Worm (Caenorhabditis elegans) whole organism, L1 larva: Measurements from ENCODE around the gene R02D5.6.

Source experiments
- C04F5.9 ChIP-seq: sonication (generic microtip); optimal IDR thresholded peaks from 2 replicates; lab custom pipeline; 2016; ENCODE audit warnings: missing genetic modification characterization, missing compliant biosample characterization
- ama-1 ChIP-seq: fragments of 150-350 bp; optimal IDR thresholded peaks from 2 replicates; lab custom pipeline; 2014
- blmp-1 ChIP-seq: fragments of 150-350 bp; optimal IDR thresholded peaks from 2 replicates; lab custom pipeline; 2014; ENCODE audit warnings: missing biosample characterization, missing genetic modification characterization
- dpl-1 ChIP-seq, 3 experiments: fragments of 150-350 bp in 2 of 3; sonication (generic microtip) in 1 of 3; optimal IDR thresholded peaks; 2 replicates each; lab custom pipeline; 2014 to 2017; ENCODE audit warnings: missing biosample characterization in 3 of 3, missing genetic modification characterization in 3 of 3, missing genetic modification reagents in 3 of 3
- efl-1 ChIP-seq, 4 experiments: fragments of 150-350 bp; optimal IDR thresholded peaks in 3 of 4; peaks in 1 of 4; 1 replicate in 1 of 4; 2 replicates in 3 of 4; lab custom pipeline; 2014; ENCODE audit warnings: missing biosample characterization in 2 of 4, missing genetic modification characterization in 2 of 4, missing genetic modification reagents in 2 of 4
- efl-3 ChIP-seq: fragments of 200-800 bp; sonication (Bioruptor generic); optimal IDR thresholded peaks from 2 replicates; lab custom pipeline; 2018; ENCODE audit warnings: mild to moderate bottlenecking, missing genetic modification characterization, missing compliant biosample characterization
- egl-13 ChIP-seq: sonication (generic microtip); optimal IDR thresholded peaks from 2 replicates; lab custom pipeline; 2016; ENCODE audit warnings: missing genotype, missing genetic modification reagents, missing genetic modification characterization, missing compliant biosample characterization
- elt-2 ChIP-seq: sonication (generic microtip); optimal IDR thresholded peaks from 2 replicates; lab custom pipeline; 2016; ENCODE audit warnings: missing genetic modification characterization, mild to moderate bottlenecking, inconsistent platforms, missing compliant biosample characterization, missing genetic modification reagents
- elt-3 ChIP-seq, 6 experiments: fragments of 150-350 bp in 1 of 6; sonication (generic microtip); optimal IDR thresholded peaks; 2 replicates each; lab custom pipeline; 2017 to 2018; ENCODE audit warnings: missing biosample characterization in 6 of 6, missing genetic modification characterization in 6 of 6, inconsistent platforms in 1 of 6
- fkh-8 ChIP-seq: sonication (generic microtip); optimal IDR thresholded peaks from 2 replicates; lab custom pipeline; 2016; ENCODE audit warnings: mild to moderate bottlenecking, missing genetic modification characterization, missing compliant biosample characterization
- fos-1 ChIP-seq: fragments of 150-350 bp; optimal IDR thresholded peaks from 2 replicates; lab custom pipeline; 2014; ENCODE audit warnings: missing biosample characterization, missing genetic modification characterization
- lin-13 ChIP-seq: fragments of 150-350 bp; optimal IDR thresholded peaks from 2 replicates; lab custom pipeline; 2014; ENCODE audit warnings: missing biosample characterization, missing genetic modification reagents, missing genetic modification characterization
- lin-14 ChIP-seq: fragments of 200-800 bp; sonication (Bioruptor generic); optimal IDR thresholded peaks from 2 replicates; lab custom pipeline; 2018; ENCODE audit warnings: mild to moderate bottlenecking, missing genetic modification characterization, moderate library complexity, missing compliant biosample characterization
- lin-15B ChIP-seq: fragments of 150-350 bp; sonication (generic microtip); optimal IDR thresholded peaks from 3 replicates; lab custom pipeline; 2014; ENCODE audit warnings: missing biosample characterization, missing genetic modification characterization
- lin-35 ChIP-seq, 2 experiments: fragments of 150-350 bp; optimal IDR thresholded peaks; 2 replicates each; lab custom pipeline; 2014; ENCODE audit warnings: missing biosample characterization in 2 of 2, missing genetic modification characterization in 2 of 2, missing genetic modification reagents in 2 of 2
- lin-39 ChIP-seq: fragments of 150-350 bp; optimal IDR thresholded peaks from 2 replicates; lab custom pipeline; 2014; ENCODE audit warnings: missing biosample characterization, missing genetic modification reagents, missing genetic modification characterization
- lsy-2 ChIP-seq, 2 experiments: fragments of 150-350 bp; optimal IDR thresholded peaks; 2 replicates each; lab custom pipeline; 2014; ENCODE audit warnings: missing biosample characterization in 2 of 2, missing genetic modification characterization in 2 of 2
- mab-9 ChIP-seq: fragments of 200-800 bp; sonication (Bioruptor generic); IDR thresholded peaks from 2 replicates; pipeline ENCODE4 v1.3.6; 2022; ENCODE audit warnings: missing genetic modification reagents, missing genetic modification characterization, missing compliant biosample characterization
- mef-2 ChIP-seq: fragments of 150-350 bp; optimal IDR thresholded peaks from 2 replicates; lab custom pipeline; 2014; ENCODE audit warnings: missing biosample characterization, missing genetic modification characterization
- nhr-11 ChIP-seq: fragments of 150-350 bp; optimal IDR thresholded peaks from 2 replicates; lab custom pipeline; 2014; ENCODE audit warnings: missing biosample characterization, missing genetic modification characterization
- nhr-20 ChIP-seq: sonication (generic microtip); optimal IDR thresholded peaks from 2 replicates; lab custom pipeline; 2016; ENCODE audit warnings: mild to moderate bottlenecking, missing genetic modification characterization, missing compliant biosample characterization
- nhr-237 ChIP-seq: fragments of 150-350 bp; optimal IDR thresholded peaks from 2 replicates; lab custom pipeline; 2014; ENCODE audit warnings: missing biosample characterization, missing genetic modification characterization
- nhr-47 ChIP-seq: sonication (generic microtip); optimal IDR thresholded peaks from 2 replicates; lab custom pipeline; 2016; ENCODE audit warnings: mild to moderate bottlenecking, missing genetic modification characterization, moderate library complexity, missing compliant biosample characterization
- nhr-76 ChIP-seq: sonication (generic microtip); optimal IDR thresholded peaks from 2 replicates; lab custom pipeline; 2017; ENCODE audit warnings: missing biosample characterization, missing genetic modification characterization
- nhr-84 ChIP-seq: sonication (generic microtip); optimal IDR thresholded peaks from 2 replicates; lab custom pipeline; 2017; ENCODE audit warnings: missing biosample characterization, missing genetic modification characterization
- nhr-85 ChIP-seq: sonication (generic microtip); peaks from one replicate; lab custom pipeline; 2016; ENCODE audit warnings: missing genetic modification characterization, inconsistent platforms, missing compliant biosample characterization
- pag-3 ChIP-seq: sonication (generic microtip); optimal IDR thresholded peaks from 2 replicates; lab custom pipeline; 2017; ENCODE audit warnings: missing genetic modification characterization, mild to moderate bottlenecking, missing compliant biosample characterization, antibody characterized with exemption, borderline replicate concordance; ENCODE audit not compliant: insufficient read depth
- pax-3 ChIP-seq: fragments of 200-800 bp; sonication (Bioruptor generic); optimal IDR thresholded peaks from 2 replicates; lab custom pipeline; 2018; ENCODE audit warnings: mild to moderate bottlenecking, missing genetic modification characterization, moderate library complexity, missing compliant biosample characterization
- pqm-1 ChIP-seq: sonication (generic microtip); optimal IDR thresholded peaks from 3 replicates; lab custom pipeline; 2017; ENCODE audit warnings: missing biosample characterization, missing genetic modification characterization
- rnt-1 ChIP-seq: sonication (generic microtip); optimal IDR thresholded peaks from 2 replicates; lab custom pipeline; 2016; ENCODE audit warnings: mild to moderate bottlenecking, missing genetic modification characterization, moderate library complexity, missing compliant biosample characterization
- skn-1 ChIP-seq: fragments of 150-350 bp; optimal IDR thresholded peaks from 2 replicates; lab custom pipeline; 2014; ENCODE audit warnings: missing biosample characterization, missing genetic modification characterization
- snpc-4 ChIP-seq: fragments of 150-350 bp; optimal IDR thresholded peaks from 2 replicates; lab custom pipeline; 2014; ENCODE audit warnings: missing biosample characterization, missing genetic modification characterization
- snu-23 ChIP-seq: sonication (generic microtip); optimal IDR thresholded peaks from 2 replicates; lab custom pipeline; 2016; ENCODE audit warnings: missing genetic modification characterization, missing compliant biosample characterization
- sox-4 ChIP-seq: sonication (generic microtip); optimal IDR thresholded peaks from 2 replicates; lab custom pipeline; 2016; ENCODE audit warnings: missing genetic modification characterization, missing compliant biosample characterization
- tlp-1 ChIP-seq: fragments of 150-350 bp; optimal IDR thresholded peaks from 2 replicates; lab custom pipeline; 2014; ENCODE audit warnings: missing biosample characterization, missing genetic modification characterization
- unc-130 ChIP-seq: fragments of 150-350 bp; optimal IDR thresholded peaks from 2 replicates; lab custom pipeline; 2017; ENCODE audit warnings: missing biosample characterization, missing genetic modification characterization, inconsistent platforms
- unc-30 ChIP-seq: sonication (generic microtip); optimal IDR thresholded peaks from 2 replicates; lab custom pipeline; 2017; ENCODE audit warnings: missing biosample characterization, missing genetic modification characterization
- unc-86 ChIP-seq: sonication (generic microtip); optimal IDR thresholded peaks from 2 replicates; lab custom pipeline; 2016; ENCODE audit warnings: missing genetic modification characterization, missing compliant biosample characterization
- vab-15 ChIP-seq: sonication (generic microtip); optimal IDR thresholded peaks from 2 replicates; lab custom pipeline; 2017; ENCODE audit warnings: missing genotype, mild to moderate bottlenecking, missing genetic modification characterization, missing compliant biosample characterization
- xbp-1 ChIP-seq: sonication (generic microtip); optimal IDR thresholded peaks from 2 replicates; lab custom pipeline; 2016; ENCODE audit warnings: missing genetic modification characterization, missing compliant biosample characterization
- zag-1 ChIP-seq: fragments of 150-350 bp; optimal IDR thresholded peaks from 2 replicates; lab custom pipeline; 2014; ENCODE audit warnings: missing biosample characterization, missing genetic modification characterization
- ztf-4 ChIP-seq: fragments of 150-350 bp; optimal IDR thresholded peaks from 2 replicates; lab custom pipeline; 2014; ENCODE audit warnings: missing biosample characterization, missing genetic modification characterization

Gene R02D5.6

DNA sequence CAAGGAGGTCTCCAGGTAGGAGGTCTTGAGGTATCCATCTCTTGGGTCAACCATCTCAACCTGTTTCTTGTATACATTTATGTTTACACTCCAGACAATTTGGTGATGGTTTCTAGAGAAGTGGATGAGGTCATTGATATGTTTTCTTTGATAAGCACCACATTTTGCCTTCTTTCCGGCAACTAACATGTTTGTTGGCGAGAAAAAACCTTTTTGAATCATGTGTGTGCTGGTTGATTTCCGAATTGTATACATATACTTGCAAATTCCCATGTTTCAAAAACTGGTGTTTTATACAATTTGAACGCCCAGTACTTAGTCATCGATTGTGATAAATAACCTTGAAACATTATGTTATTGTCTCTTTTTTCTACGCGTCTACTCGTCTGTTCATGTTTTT lies 13.8 kb downstream of the R02D5.6 start:
- TF ChIP-seq lin-14 (GFP tag; lab: Kevin White, UChicago) (peak; percentile 10), zag-1 (tag; lab: Kevin White, UChicago) (no peak), rnt-1 (tag; lab: Kevin White, UChicago) (no peak), nhr-47 (tag; lab: Kevin White, UChicago) (no peak), unc-86 (tag; lab: Kevin White, UChicago) (no peak), snu-23 (GFP tag; lab: Kevin White, UChicago) (no peak), lin-39 (tag; lab: Kevin White, UChicago) (no peak), pqm-1 (tag; lab: Kevin White, UChicago) (no peak), egl-13 (tag; lab: Kevin White, UChicago) (no peak), nhr-85 (tag; lab: Kevin White, UChicago) (no peak), pax-3 (tag; lab: Kevin White, UChicago) (no peak), elt-2 (tag; lab: Kevin White, UChicago) (peak; percentile 19), dpl-1 (GFP tag; optimal IDR thresholded peaks at IDR 0.05; lab: Kevin White, UChicago) (no peak), vab-15 (tag; lab: Kevin White, UChicago) (no peak), nhr-237 (tag; lab: Kevin White, UChicago) (no peak), pag-3 (tag; lab: Kevin White, UChicago) (no peak), nhr-84 (tag; lab: Kevin White, UChicago) (no peak), xbp-1 (tag; lab: Kevin White, UChicago) (no peak)

DNA sequence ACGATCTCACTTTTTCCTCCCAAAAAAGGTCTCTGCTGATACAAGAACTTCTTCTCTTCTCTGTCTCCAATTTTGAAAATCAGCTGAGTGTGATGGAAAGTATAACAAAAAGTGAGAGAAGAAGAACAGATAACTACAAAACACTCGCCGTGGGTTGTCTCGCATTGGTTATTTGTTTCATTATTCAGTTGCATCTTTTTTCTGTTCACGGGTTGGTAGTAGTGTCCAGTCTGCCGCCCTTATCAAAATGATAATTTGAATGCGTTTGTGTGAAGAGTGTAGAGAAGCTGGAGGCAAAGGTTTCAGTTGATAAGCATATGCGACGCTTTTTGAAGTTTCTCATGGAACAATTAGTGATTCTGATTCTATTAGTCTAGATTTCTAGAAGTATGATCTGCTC lies 14.8 kb downstream of the R02D5.6 start:
- TF ChIP-seq sox-4 (tag; lab: Kevin White, UChicago) (no peak), snu-23 (GFP tag; lab: Kevin White, UChicago) (no peak), pqm-1 (tag; lab: Kevin White, UChicago) (peak; percentile 15), unc-130 (tag; lab: Kevin White, UChicago) (no peak), efl-1 (optimal IDR thresholded peaks at IDR 0.05; lab: Kevin White, UChicago) (no peak), efl-1 (GFP tag; optimal IDR thresholded peaks at IDR 0.05 in 1 of 2; lab: Kevin White, UChicago) (no peak), mab-9 (no peak), elt-3 (tag; optimal IDR thresholded peaks at IDR 0.05; lab: Kevin White, UChicago) (peak in 1 of 6 experiments; percentile 42), fkh-8 (tag; lab: Kevin White, UChicago) (no peak), blmp-1 (tag; lab: Kevin White, UChicago) (peak; percentile 88), snpc-4 (tag; lab: Kevin White, UChicago) (no peak), nhr-20 (tag; lab: Kevin White, UChicago) (peak; percentile 9), nhr-84 (tag; lab: Kevin White, UChicago) (no peak), unc-30 (tag; lab: Kevin White, UChicago) (no peak), nhr-11 (tag; lab: Kevin White, UChicago) (no peak), lin-15B (no peak), nhr-85 (tag; lab: Kevin White, UChicago) (peak; percentile 47), fos-1 (tag; lab: Kevin White, UChicago) (no peak), lin-14 (GFP tag; lab: Kevin White, UChicago) (peak; percentile 54), ama-1 (lab: Kevin White, UChicago) (no peak), skn-1 (no peak), lin-13 (GFP tag; lab: Kevin White, UChicago) (no peak), ztf-4 (no peak), egl-13 (tag; lab: Kevin White, UChicago) (no peak), mef-2 (tag; lab: Kevin White, UChicago) (no peak), elt-2 (tag; lab: Kevin White, UChicago) (peak; percentile 83), lin-35 (GFP tag; optimal IDR thresholded peaks at IDR 0.05; lab: Kevin White, UChicago) (peak in 1 of 2 experiments; percentile 51), C04F5.9 (no peak), tlp-1 (tag; lab: Kevin White, UChicago) (no peak), nhr-76 (tag; lab: Kevin White, UChicago) (no peak), efl-3 (GFP tag; lab: Kevin White, UChicago) (no peak), dpl-1 (GFP tag; optimal IDR thresholded peaks at IDR 0.05; lab: Kevin White, UChicago) (no peak), lsy-2 (tag; optimal IDR thresholded peaks at IDR 0.05; lab: Kevin White, UChicago) (peak in 1 of 2 experiments; percentile 17), nhr-237 (tag; lab: Kevin White, UChicago) (no peak)
